Worm (Caenorhabditis elegans): ENCODE data around the gene F52H2.3.

F52H2.3 gene

DNA sequence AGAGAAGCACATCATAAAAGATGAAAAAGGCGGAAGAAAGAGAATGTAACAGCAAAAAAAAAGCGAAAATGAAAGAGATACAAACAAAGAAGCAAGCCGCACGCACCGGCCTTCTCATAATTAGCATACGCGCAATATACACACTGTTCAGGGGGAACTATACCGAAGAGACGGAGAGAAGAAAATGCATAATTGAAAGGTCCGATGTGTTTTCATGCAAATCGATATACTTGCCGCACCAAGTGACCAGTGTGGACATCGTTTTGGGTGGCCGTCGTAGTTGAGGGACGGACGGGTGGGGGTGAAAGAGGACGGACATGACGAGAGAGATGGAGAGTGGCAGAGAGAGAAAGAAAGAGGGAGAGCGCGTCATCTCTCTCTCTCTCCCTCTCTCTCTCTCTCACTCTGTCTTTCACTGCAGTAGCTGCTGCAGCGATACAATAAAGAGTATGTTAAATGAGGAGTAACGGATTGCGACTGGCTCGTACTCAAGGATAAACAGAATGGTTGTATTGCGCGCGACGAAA, 4.5 kb downstream of the F52H2.3 start:
- TF ChIP-seq B0310.2 (tag; optimal IDR thresholded peaks at IDR 0.05) = peak; percentile 25
- peak; percentile 83 for TF ChIP-seq hmg-4 (GFP tag; optimal IDR thresholded peaks at IDR 0.05)
- TF ChIP-seq sea-1 (GFP tag; conservative IDR thresholded peaks at IDR 0.05) = no peak
- peak; percentile 64 for TF ChIP-seq F13C5.2 (tag; optimal IDR thresholded peaks at IDR 0.05)
- peak; percentile 51 for TF ChIP-seq aly-1 (tag; optimal IDR thresholded peaks at IDR 0.05)
- peak; percentile 46 for TF ChIP-seq ets-7 (tag; optimal IDR thresholded peaks at IDR 0.05)

DNA sequence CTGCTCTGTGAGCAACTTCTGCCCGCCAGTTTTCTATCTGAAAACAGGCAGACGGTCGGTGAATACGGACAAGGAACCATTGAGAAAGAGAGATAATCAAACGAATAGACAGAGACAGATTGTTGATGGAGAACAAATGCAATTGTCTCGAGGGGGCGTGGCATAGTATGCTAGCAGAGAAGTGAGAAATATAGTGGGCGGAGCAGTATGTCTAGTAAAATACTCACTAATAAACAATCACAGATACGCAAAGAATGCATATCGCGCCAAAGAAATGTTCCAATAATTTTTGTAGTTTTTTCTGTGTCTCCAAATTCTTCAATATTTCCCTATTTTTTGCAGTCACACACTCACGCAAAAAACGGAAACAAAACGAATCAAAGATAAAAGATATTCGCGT, 8.5 kb downstream of the F52H2.3 start, which contains the start of gene tbc-12:
tbc-12 (minus strand) TSS at position 101 of the 400 bp plus-strand sequence.
- TF ChIP-seq hnd-1 (tag; optimal IDR thresholded peaks at IDR 0.05) (no peak), scrt-1 (GFP tag; IDR thresholded peaks at IDR 0.05) (no peak), ama-1 (optimal IDR thresholded peaks at IDR 0.05) (no peak), hmg-4 (GFP tag; optimal IDR thresholded peaks at IDR 0.05) (no peak), ceh-13 (GFP tag; optimal IDR thresholded peaks at IDR 0.05) (no peak)

DNA sequence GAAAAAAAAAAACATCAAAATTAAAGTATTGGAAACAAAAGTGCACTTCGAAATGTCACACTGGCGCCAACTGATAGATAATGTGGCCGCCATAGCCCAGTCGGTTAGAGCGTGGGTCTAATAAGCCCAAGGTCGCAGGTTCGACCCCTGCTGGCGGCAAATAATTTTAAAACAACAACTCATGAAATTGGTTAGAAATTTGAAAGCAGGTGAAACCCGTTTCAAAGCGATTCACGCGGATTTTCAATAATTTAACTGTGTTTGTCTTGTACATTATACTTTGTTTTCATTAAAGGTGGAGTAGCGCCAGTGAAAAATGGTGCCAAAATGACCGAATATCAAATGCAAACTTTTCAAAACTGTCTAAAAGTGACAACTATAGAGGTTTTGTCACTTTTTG, 9.6 kb downstream of the F52H2.3 start:
- TF ChIP-seq aly-1 (tag; optimal IDR thresholded peaks at IDR 0.05) (no peak), hmbx-1 (tag; optimal IDR thresholded peaks at IDR 0.05) (no peak), flt-1 (GFP tag; IDR thresholded peaks at IDR 0.05) (no peak), pes-1 (GFP tag; IDR thresholded peaks at IDR 0.05) (no peak), hmg-4 (GFP tag; optimal IDR thresholded peaks at IDR 0.05) (no peak)

- TF ChIP-seq pes-1 (GFP tag; IDR thresholded peaks at IDR 0.05) (peak; percentile 59), hmg-4 (GFP tag; optimal IDR thresholded peaks at IDR 0.05) (no peak), flt-1 (GFP tag; IDR thresholded peaks at IDR 0.05) (0 out of 2 replicates have a peak, but pooled peaks have one; percentile 29)
Measured at ce11 chrX:2527877-2528276, 13.0 kb downstream of the F52H2.3 start.

DNA sequence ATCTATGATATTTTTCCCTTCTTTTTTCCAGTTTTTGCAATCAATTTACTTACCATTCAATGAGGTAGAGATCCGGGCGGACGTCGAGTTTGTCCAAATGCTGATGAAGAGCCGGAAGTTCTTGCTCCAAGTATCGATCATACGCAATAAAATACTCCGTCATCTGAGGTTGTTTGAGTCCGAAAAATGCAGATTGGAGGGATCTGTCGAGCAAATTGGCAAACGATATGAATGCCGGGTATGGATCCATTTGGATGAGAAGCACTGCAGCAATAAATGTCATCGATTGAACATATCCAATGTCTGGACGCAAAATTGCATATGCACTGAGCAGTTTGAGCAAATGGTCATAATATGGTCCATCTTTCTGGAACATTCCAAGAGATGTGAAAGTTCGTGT, 13.7 kb downstream of the F52H2.3 start:
- no peak for TF ChIP-seq tra-4 (tag; optimal IDR thresholded peaks at IDR 0.05)
- no peak for TF ChIP-seq pes-1 (GFP tag; IDR thresholded peaks at IDR 0.05)
- no peak for TF ChIP-seq ama-1 (optimal IDR thresholded peaks at IDR 0.05)
- TF ChIP-seq flt-1 (GFP tag; IDR thresholded peaks at IDR 0.05) = no peak
- no peak for TF ChIP-seq hmg-4 (GFP tag; optimal IDR thresholded peaks at IDR 0.05)
- TF ChIP-seq ceh-36 (tag; optimal IDR thresholded peaks at IDR 0.05) = no peak
- no peak for TF ChIP-seq tbx-37 (GFP tag; conservative IDR thresholded peaks at IDR 0.05)
- no peak for TF ChIP-seq hnd-1 (tag; optimal IDR thresholded peaks at IDR 0.05)
- no peak for TF ChIP-seq hmbx-1 (tag; optimal IDR thresholded peaks at IDR 0.05)
- TF ChIP-seq sea-1 (GFP tag; conservative IDR thresholded peaks at IDR 0.05) = no peak

DNA sequence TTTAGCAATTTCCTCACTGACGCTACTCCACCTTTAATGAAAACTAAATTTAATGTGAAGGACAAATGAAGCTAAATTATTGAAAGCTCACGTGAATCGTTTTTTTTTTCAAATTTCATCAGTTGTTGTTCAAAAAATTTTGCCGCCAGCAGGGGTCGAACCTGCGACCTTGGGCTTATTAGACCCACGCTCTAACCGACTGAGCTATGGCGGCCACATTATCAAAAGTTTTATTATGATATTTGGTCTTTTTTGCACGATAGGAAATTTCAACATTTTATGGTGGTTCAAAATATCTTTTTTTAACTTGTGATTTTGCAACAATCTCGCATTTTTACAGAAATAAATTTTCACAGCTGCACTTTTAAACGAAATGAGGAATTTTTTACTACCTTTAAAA, 14.8 kb downstream of the F52H2.3 start:
- TF ChIP-seq aly-1 (tag; optimal IDR thresholded peaks at IDR 0.05) (no peak), F13C5.2 (tag; optimal IDR thresholded peaks at IDR 0.05) (no peak), tra-4 (tag; optimal IDR thresholded peaks at IDR 0.05) (no peak), sea-1 (GFP tag; conservative IDR thresholded peaks at IDR 0.05) (no peak), scrt-1 (GFP tag; IDR thresholded peaks at IDR 0.05) (no peak), pes-1 (GFP tag; IDR thresholded peaks at IDR 0.05) (no peak), hnd-1 (tag; optimal IDR thresholded peaks at IDR 0.05) (no peak), B0310.2 (tag; optimal IDR thresholded peaks at IDR 0.05) (no peak), ets-7 (tag; optimal IDR thresholded peaks at IDR 0.05) (no peak), flt-1 (GFP tag; IDR thresholded peaks at IDR 0.05) (no peak), tbx-11 (GFP tag; IDR thresholded peaks at IDR 0.05) (no peak), ceh-36 (tag; optimal IDR thresholded peaks at IDR 0.05) (no peak), tbx-37 (GFP tag; conservative IDR thresholded peaks at IDR 0.05) (no peak), hmbx-1 (tag; optimal IDR thresholded peaks at IDR 0.05) (no peak), ceh-13 (GFP tag; optimal IDR thresholded peaks at IDR 0.05) (no peak), ama-1 (optimal IDR thresholded peaks at IDR 0.05) (no peak), hmg-4 (GFP tag; optimal IDR thresholded peaks at IDR 0.05) (no peak)

DNA sequence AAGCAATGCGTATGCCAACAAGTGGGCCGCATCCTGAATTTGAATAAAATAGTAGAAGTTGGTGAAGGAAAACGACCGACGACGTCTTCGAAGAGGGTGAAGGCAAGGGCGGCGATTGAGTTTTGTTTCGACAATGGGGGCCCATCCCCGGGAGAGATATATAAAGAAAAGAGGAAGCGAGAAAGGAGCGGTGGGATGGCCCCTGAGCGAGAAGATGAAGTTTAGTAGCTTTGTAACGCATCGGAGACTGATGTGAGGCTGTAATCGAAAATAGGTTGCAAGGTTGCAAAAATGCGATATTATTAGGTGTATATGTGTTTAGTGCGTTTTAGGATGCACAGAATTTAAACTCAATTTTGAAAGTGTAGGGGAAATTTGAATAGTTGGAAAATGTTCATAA, 18.2 kb downstream of the F52H2.3 start:
- TF ChIP-seq aly-1 (tag; optimal IDR thresholded peaks at IDR 0.05) = no peak
- no peak for TF ChIP-seq tbx-11 (GFP tag; IDR thresholded peaks at IDR 0.05)
- TF ChIP-seq tbx-37 (GFP tag; conservative IDR thresholded peaks at IDR 0.05) = no peak
- no peak for TF ChIP-seq flt-1 (GFP tag; IDR thresholded peaks at IDR 0.05)
- TF ChIP-seq B0310.2 (tag; optimal IDR thresholded peaks at IDR 0.05) = no peak
- no peak for TF ChIP-seq hmbx-1 (tag; optimal IDR thresholded peaks at IDR 0.05)
- TF ChIP-seq pes-1 (GFP tag; IDR thresholded peaks at IDR 0.05) = no peak
- TF ChIP-seq ets-7 (tag; optimal IDR thresholded peaks at IDR 0.05) = no peak
- TF ChIP-seq hnd-1 (tag; optimal IDR thresholded peaks at IDR 0.05) = no peak
- TF ChIP-seq hmg-4 (GFP tag; optimal IDR thresholded peaks at IDR 0.05) = no peak
- TF ChIP-seq scrt-1 (GFP tag; IDR thresholded peaks at IDR 0.05) = no peak
- TF ChIP-seq ceh-13 (GFP tag; optimal IDR thresholded peaks at IDR 0.05) = no peak
- no peak for TF ChIP-seq sea-1 (GFP tag; conservative IDR thresholded peaks at IDR 0.05)
- TF ChIP-seq F13C5.2 (tag; optimal IDR thresholded peaks at IDR 0.05) = no peak

ce11 chrX:2520461-2520860, 20.4 kb downstream of the F52H2.3 start:
- no peak for TF ChIP-seq hmbx-1 (tag; optimal IDR thresholded peaks at IDR 0.05)
- peak; percentile 32 for TF ChIP-seq hmg-4 (GFP tag; optimal IDR thresholded peaks at IDR 0.05)
